Fruit fly (Drosophila melanogaster) whole organism, embryonic: ENCODE data around the gene ath.

ENCODE experiments used
- Atf3 ChIP-seq: fragments of 200-800 bp; sonication (Bioruptor generic); optimal IDR thresholded peaks from 3 replicates; lab custom pipeline; 2016; ENCODE audit warnings: missing biosample characterization, missing genetic modification characterization
- BEAF-32 ChIP-seq: fragments of 200-800 bp; sonication (Bioruptor generic); optimal IDR thresholded peaks from 3 replicates; lab custom pipeline; 2017; ENCODE audit warnings: missing biosample characterization, missing genetic modification characterization, mild to moderate bottlenecking, moderate library complexity, missing genetic modification reagents
- CG10267 ChIP-seq: fragments of 200-800 bp; sonication (Bioruptor generic); optimal IDR thresholded peaks from 2 replicates; lab custom pipeline; 2018; ENCODE audit warnings: missing biosample characterization, mild to moderate bottlenecking, missing genetic modification characterization, moderate library complexity
- CG10366 ChIP-seq: fragments of 200-800 bp; sonication (Bioruptor generic); IDR thresholded peaks from 2 replicates; pipeline ENCODE4 v1.3.6; 2022; ENCODE audit warnings: missing biosample characterization, missing genetic modification characterization
- CG10543 ChIP-seq: fragments of 200-800 bp; sonication (Bioruptor generic); optimal IDR thresholded peaks from 3 replicates; lab custom pipeline; 2017; ENCODE audit warnings: missing biosample characterization, mild to moderate bottlenecking, missing genetic modification characterization, moderate library complexity
- CG11723 ChIP-seq: fragments of 200-800 bp; sonication (Bioruptor generic); optimal IDR thresholded peaks from 2 replicates; lab custom pipeline; 2017; ENCODE audit warnings: missing biosample characterization, mild to moderate bottlenecking, missing genetic modification characterization
- CG12071 ChIP-seq: fragments of 200-800 bp; sonication (Bioruptor generic); optimal IDR thresholded peaks from 3 replicates; lab custom pipeline; 2018; ENCODE audit warnings: missing biosample characterization, mild to moderate bottlenecking, missing genetic modification characterization
- CG12104 ChIP-seq: fragments of 200-800 bp; sonication (Bioruptor generic); optimal IDR thresholded peaks from 3 replicates; lab custom pipeline; 2016; ENCODE audit warnings: missing biosample characterization, missing genetic modification characterization
- CG12769 ChIP-seq: fragments of 200-800 bp; sonication (Bioruptor generic); optimal IDR thresholded peaks from 2 replicates; lab custom pipeline; 2019; ENCODE audit warnings: missing biosample characterization, mild to moderate bottlenecking, missing genetic modification characterization, moderate library complexity
- CG13775 ChIP-seq: fragments of 200-800 bp; sonication (Bioruptor generic); optimal IDR thresholded peaks from 3 replicates; lab custom pipeline; 2017; ENCODE audit warnings: missing biosample characterization, mild to moderate bottlenecking, missing genetic modification characterization
- CG3838 ChIP-seq: fragments of 200-800 bp; sonication (Bioruptor generic); optimal IDR thresholded peaks from 3 replicates; lab custom pipeline; 2016; ENCODE audit warnings: missing biosample characterization, missing genetic modification characterization
- CG3995 ChIP-seq: fragments of 200-800 bp; sonication (Bioruptor generic); optimal IDR thresholded peaks from 3 replicates; lab custom pipeline; 2016; ENCODE audit warnings: missing biosample characterization, missing genetic modification characterization
- CG4360 ChIP-seq: fragments of 200-800 bp; sonication (Bioruptor generic); IDR thresholded peaks from 2 replicates; pipeline ENCODE4 v1.3.6; 2022; ENCODE audit warnings: missing biosample characterization, missing genetic modification characterization
- CG4617 ChIP-seq: fragments of 200-800 bp; sonication (Bioruptor generic); optimal IDR thresholded peaks from 3 replicates; lab custom pipeline; 2016; ENCODE audit warnings: missing biosample characterization, missing genetic modification characterization, borderline replicate concordance
- CG6683 ChIP-seq: fragments of 200-800 bp; sonication (Bioruptor generic); optimal IDR thresholded peaks from 2 replicates; lab custom pipeline; 2017; ENCODE audit warnings: missing biosample characterization, mild to moderate bottlenecking, missing genetic modification characterization, missing genetic modification reagents
- CG7372 ChIP-seq: fragments of 200-800 bp; sonication (Bioruptor generic); IDR thresholded peaks from 2 replicates; pipeline ENCODE4 v1.3.6; 2022; ENCODE audit warnings: missing biosample characterization, missing genetic modification characterization
- CG7786 ChIP-seq: fragments of 200-800 bp; sonication (Bioruptor generic); optimal IDR thresholded peaks from 2 replicates; lab custom pipeline; 2016; ENCODE audit warnings: missing biosample characterization, missing genetic modification characterization
- CG8359 ChIP-seq: fragments of 200-800 bp; sonication (Bioruptor generic); optimal IDR thresholded peaks from 2 replicates; lab custom pipeline; 2017; ENCODE audit warnings: missing biosample characterization, mild to moderate bottlenecking, missing genetic modification characterization, borderline replicate concordance
- CkIIα-i1 ChIP-seq: fragments of 200-800 bp; sonication (Bioruptor generic); IDR thresholded peaks from 2 replicates; pipeline ENCODE4 v1.3.6; 2022; ENCODE audit warnings: missing biosample characterization, missing genetic modification characterization
- Dip2 ChIP-seq: fragments of 200-800 bp; sonication (Bioruptor generic); IDR thresholded peaks from 2 replicates; pipeline ENCODE4 v1.3.6; 2022; ENCODE audit warnings: missing biosample characterization, missing genetic modification characterization
- Fer3 ChIP-seq: fragments of 200-800 bp; sonication (Bioruptor generic); optimal IDR thresholded peaks from 2 replicates; lab custom pipeline; 2018; ENCODE audit warnings: missing biosample characterization, mild to moderate bottlenecking, missing genetic modification characterization, moderate library complexity
- HHEX ChIP-seq: fragments of 200-800 bp; sonication (Bioruptor generic); optimal IDR thresholded peaks from 3 replicates; lab custom pipeline; 2017; ENCODE audit warnings: missing biosample characterization, mild to moderate bottlenecking, missing genetic modification characterization, missing genetic modification reagents
- HLHmδ ChIP-seq: fragments of 200-800 bp; sonication (Bioruptor generic); optimal IDR thresholded peaks from 2 replicates; lab custom pipeline; 2018; ENCODE audit warnings: missing biosample characterization, mild to moderate bottlenecking, missing genetic modification characterization, moderate library complexity
- Meics ChIP-seq: fragments of 200-800 bp; sonication (Bioruptor generic); optimal IDR thresholded peaks from 2 replicates; lab custom pipeline; 2017; ENCODE audit warnings: missing biosample characterization, mild to moderate bottlenecking, missing genetic modification characterization
- Nf-YA ChIP-seq: fragments of 200-800 bp; sonication (Bioruptor generic); IDR thresholded peaks from 2 replicates; pipeline ENCODE4 v1.3.6; 2022; ENCODE audit warnings: missing biosample characterization, missing genetic modification characterization
- NfI ChIP-seq: fragments of 200-800 bp; sonication (Bioruptor generic); optimal IDR thresholded peaks from 3 replicates; lab custom pipeline; 2018; ENCODE audit warnings: missing biosample characterization, mild to moderate bottlenecking, missing genetic modification characterization, moderate library complexity
- Pdp1 ChIP-seq, 2 experiments: fragments of 200-800 bp; sonication (Bioruptor generic); optimal IDR thresholded peaks; 3 replicates each; lab custom pipeline; 2016; ENCODE audit warnings: missing biosample characterization in 2 of 2, missing genetic modification characterization in 2 of 2, mild to moderate bottlenecking in 1 of 2, moderate library complexity in 1 of 2
- Rfx ChIP-seq: fragments of 200-800 bp; sonication (Bioruptor generic); IDR thresholded peaks from 2 replicates; pipeline ENCODE4 v1.3.6; 2022; ENCODE audit warnings: missing biosample characterization, missing genetic modification characterization
- Sox102F ChIP-seq: fragments of 200-800 bp; sonication (Bioruptor generic); optimal IDR thresholded peaks from 2 replicates; lab custom pipeline; 2018; ENCODE audit warnings: missing biosample characterization, mild to moderate bottlenecking, missing genetic modification characterization, moderate library complexity
- Spps ChIP-seq: fragments of 200-800 bp; sonication (Bioruptor generic); optimal IDR thresholded peaks from 2 replicates; lab custom pipeline; 2018; ENCODE audit warnings: missing biosample characterization, mild to moderate bottlenecking, missing genetic modification characterization
- Sry-δ ChIP-seq: fragments of 200-800 bp; sonication (Bioruptor generic); optimal IDR thresholded peaks from 2 replicates; lab custom pipeline; 2016; ENCODE audit warnings: missing biosample characterization, missing genetic modification characterization
- chif ChIP-seq, 2 experiments: fragments of 200-800 bp; sonication (Bioruptor generic); optimal IDR thresholded peaks; 3 replicates each; lab custom pipeline; 2016; ENCODE audit warnings: missing biosample characterization in 2 of 2, missing genetic modification characterization in 2 of 2
- crc ChIP-seq: fragments of 200-800 bp; sonication (Bioruptor generic); optimal IDR thresholded peaks from 2 replicates; lab custom pipeline; 2016; ENCODE audit warnings: missing biosample characterization, missing genetic modification characterization
- crol ChIP-seq: fragments of 200-800 bp; sonication (Bioruptor generic); IDR thresholded peaks from 2 replicates; pipeline ENCODE4 v1.3.6; 2022; ENCODE audit warnings: missing biosample characterization, missing genetic modification characterization
- dan ChIP-seq: fragments of 200-800 bp; sonication (Bioruptor generic); IDR thresholded peaks from 2 replicates; pipeline ENCODE4 v1.3.6; 2022; ENCODE audit warnings: missing biosample characterization, missing genetic modification characterization
- dimm ChIP-seq: fragments of 200-800 bp; sonication (Bioruptor generic); IDR thresholded peaks from 2 replicates; pipeline ENCODE4 v1.3.6; 2022; ENCODE audit warnings: missing biosample characterization, missing genetic modification characterization
- esg ChIP-seq: fragments of 200-800 bp; sonication (Bioruptor generic); conservative IDR thresholded peaks from 2 replicates; pipeline ENCODE4 v1.3.6; 2022; ENCODE audit warnings: missing biosample characterization, missing genetic modification characterization
- fd3F ChIP-seq: fragments of 200-800 bp; sonication (Bioruptor generic); optimal IDR thresholded peaks from 2 replicates; lab custom pipeline; 2018; ENCODE audit warnings: missing biosample characterization, mild to moderate bottlenecking, missing genetic modification characterization, moderate library complexity
- fd96Cb ChIP-seq: fragments of 200-800 bp; sonication (Bioruptor generic); optimal IDR thresholded peaks from 2 replicates; lab custom pipeline; 2018; ENCODE audit warnings: missing biosample characterization, mild to moderate bottlenecking, missing genetic modification characterization, moderate library complexity
- gcm2 ChIP-seq: fragments of 200-800 bp; sonication (Bioruptor generic); optimal IDR thresholded peaks from 2 replicates; lab custom pipeline; 2016; ENCODE audit warnings: missing biosample characterization, missing genetic modification characterization
- gfzf ChIP-seq: fragments of 200-800 bp; sonication (Bioruptor generic); optimal IDR thresholded peaks from 2 replicates; lab custom pipeline; 2016; ENCODE audit warnings: missing biosample characterization, mild to moderate bottlenecking, missing genetic modification characterization, moderate library complexity
- gt ChIP-seq: fragments of 200-800 bp; sonication (Bioruptor generic); IDR thresholded peaks from 2 replicates; pipeline ENCODE4 v1.3.6; 2022; ENCODE audit warnings: missing biosample characterization, missing genetic modification characterization
- her ChIP-seq: fragments of 200-800 bp; sonication (Bioruptor generic); optimal IDR thresholded peaks from 2 replicates; lab custom pipeline; 2016; ENCODE audit warnings: missing biosample characterization, missing genetic modification characterization
- ind ChIP-seq: fragments of 200-800 bp; sonication (Bioruptor generic); optimal IDR thresholded peaks from 3 replicates; lab custom pipeline; 2016; ENCODE audit warnings: missing biosample characterization, missing genetic modification characterization
- insv ChIP-seq, 2 experiments: fragments of 200-800 bp; sonication (Bioruptor generic); optimal IDR thresholded peaks; 3 replicates each; lab custom pipeline; 2016 to 2018; ENCODE audit warnings: missing biosample characterization in 2 of 2, missing genetic modification characterization in 2 of 2
- jigr1 ChIP-seq: fragments of 200-800 bp; sonication (Bioruptor generic); IDR thresholded peaks from 3 replicates; pipeline ENCODE4 v1.3.6; 2022; ENCODE audit warnings: missing biosample characterization, missing genetic modification characterization
- mirr ChIP-seq: fragments of 200-800 bp; sonication (Bioruptor generic); optimal IDR thresholded peaks from 3 replicates; lab custom pipeline; 2018; ENCODE audit warnings: missing biosample characterization, mild to moderate bottlenecking, missing genetic modification characterization
- pros ChIP-seq: fragments of 200-800 bp; sonication (Bioruptor generic); optimal IDR thresholded peaks from 3 replicates; lab custom pipeline; 2019; ENCODE audit warnings: missing biosample characterization, mild to moderate bottlenecking, missing genetic modification characterization, moderate library complexity
- trh ChIP-seq: fragments of 200-800 bp; sonication (Bioruptor generic); optimal IDR thresholded peaks from 2 replicates; lab custom pipeline; 2016; ENCODE audit warnings: missing biosample characterization, missing genetic modification characterization
- zfh1 ChIP-seq: fragments of 200-800 bp; sonication (Bioruptor generic); IDR thresholded peaks from 3 replicates; pipeline ENCODE4 v1.3.6; 2022; ENCODE audit warnings: missing biosample characterization, missing genetic modification characterization

Gene ath

DNA sequence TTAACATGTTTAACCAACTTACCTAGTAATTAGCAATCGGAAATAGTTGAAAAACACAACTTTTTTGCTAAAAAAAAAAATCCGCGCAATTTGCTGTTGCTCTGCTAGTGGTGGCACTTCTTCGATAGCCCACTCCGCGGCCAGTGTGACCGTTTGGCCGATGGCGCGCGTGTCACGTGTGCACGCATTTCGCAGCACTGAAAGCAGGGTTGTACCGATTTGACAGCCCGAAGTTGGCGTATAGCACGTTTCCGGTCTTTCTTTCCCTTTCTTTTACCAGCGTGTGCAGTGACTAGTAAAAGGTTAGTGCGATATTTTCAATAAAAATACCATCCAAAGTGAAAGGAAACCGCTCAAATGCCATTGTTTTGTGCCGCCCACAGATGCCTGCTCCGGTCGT, 10.1 kb upstream of the ath start, which contains the start of the genes Ripalpha and RpL7 (continued):
- TF ChIP-seq CG6683, result peak; percentile 98
- peak; percentile 99 for TF ChIP-seq CG10543 (GFP tag; lab: Kevin White, UChicago)
- TF ChIP-seq NfI (GFP tag; lab: Kevin White, UChicago), result peak; percentile 99
- TF ChIP-seq Rfx (GFP tag; lab: Robert Waterston, UW), result peak; percentile 99
- peak; percentile 94 for TF ChIP-seq ind (GFP tag; lab: Kevin White, UChicago)
- peak; percentile 90 for TF ChIP-seq Spps (tag; lab: Kevin White, UChicago)
- TF ChIP-seq BEAF-32 (GFP tag; lab: Kevin White, UChicago), result peak; percentile 98
- TF ChIP-seq CG13775 (GFP tag; lab: Kevin White, UChicago), result peak; percentile 99
- TF ChIP-seq CkIIα-i1 (GFP tag; lab: Robert Waterston, UW), result peak; percentile 83; the same call in 1 of the 2 replicates
- TF ChIP-seq gcm2 (GFP tag; lab: Kevin White, UChicago), result peak; percentile 98
- no peak for TF ChIP-seq Dip2 (GFP tag; lab: Robert Waterston, UW)
- peak; percentile 93 for TF ChIP-seq fd3F (GFP tag; lab: Kevin White, UChicago)
- peak; percentile 99 for TF ChIP-seq Meics (GFP tag; lab: Kevin White, UChicago)
- peak in 1 of 2 experiments; percentile 87 for TF ChIP-seq insv (GFP tag; optimal IDR thresholded peaks at IDR 0.05; lab: Kevin White, UChicago)
- TF ChIP-seq crc (GFP tag; lab: Kevin White, UChicago), result peak; percentile 96
- peak; percentile 96 for TF ChIP-seq CG10366 (GFP tag; lab: Robert Waterston, UW)
- peak; percentile 100 for TF ChIP-seq HLHmδ (GFP tag; lab: Kevin White, UChicago)
- peak; percentile 97 for TF ChIP-seq Fer3 (tag; lab: Kevin White, UChicago)
- TF ChIP-seq CG12769 (tag; lab: Kevin White, UChicago), result peak; percentile 98
- TF ChIP-seq dan, result no peak
- peak; percentile 93 for TF ChIP-seq Nf-YA (GFP tag; lab: Robert Waterston, UW)
- TF ChIP-seq CG3838 (GFP tag; lab: Kevin White, UChicago), result peak; percentile 94
- peak; percentile 94 for TF ChIP-seq dimm (GFP tag; lab: Robert Waterston, UW)
- peak; percentile 99 for TF ChIP-seq zfh1 (GFP tag; lab: Robert Waterston, UW)
- TF ChIP-seq CG10267 (tag; lab: Kevin White, UChicago), result peak; percentile 99
- TF ChIP-seq HHEX (GFP tag; lab: Kevin White, UChicago), result peak; percentile 99
- peak; percentile 97 for TF ChIP-seq her (GFP tag; lab: Kevin White, UChicago)
- no peak; the same call in 1 of the 2 replicates for TF ChIP-seq crol (GFP tag; lab: Robert Waterston, UW)
- peak; percentile 98 for TF ChIP-seq CG11723 (GFP tag; lab: Kevin White, UChicago)
- peak; percentile 50; the same call in 1 of the 3 replicates for TF ChIP-seq jigr1 (GFP tag; lab: Robert Waterston, UW)
- peak; percentile 89 for TF ChIP-seq CG8359 (GFP tag; lab: Kevin White, UChicago)
- peak; percentile 96 to 97 for TF ChIP-seq Pdp1 (GFP tag; optimal IDR thresholded peaks at IDR 0.05; lab: Kevin White, UChicago)
- TF ChIP-seq CG7372 (GFP tag; lab: Robert Waterston, UW), result peak; percentile 93
- peak; percentile 77 for TF ChIP-seq gfzf (GFP tag; lab: Kevin White, UChicago)
- peak; percentile 99 for TF ChIP-seq mirr
- TF ChIP-seq CG12104 (GFP tag; lab: Kevin White, UChicago), result peak; percentile 98
- TF ChIP-seq CG7786 (GFP tag; lab: Kevin White, UChicago), result peak; percentile 98
- peak; percentile 99 for TF ChIP-seq Sry-δ (GFP tag; lab: Kevin White, UChicago)
- peak; percentile 99 for TF ChIP-seq CG4617 (GFP tag; lab: Kevin White, UChicago)
- peak; percentile 63 for TF ChIP-seq esg (GFP tag; lab: Robert Waterston, UW)
- TF ChIP-seq CG3995 (GFP tag; lab: Kevin White, UChicago), result peak; percentile 87
- peak; percentile 96 to 99 for TF ChIP-seq chif (GFP tag; optimal IDR thresholded peaks at IDR 0.05; lab: Kevin White, UChicago)
- peak; percentile 87 for TF ChIP-seq gt (GFP tag; lab: Robert Waterston, UW)
- TF ChIP-seq fd96Cb (tag; lab: Kevin White, UChicago), result peak; percentile 78
- TF ChIP-seq Atf3 (GFP tag; lab: Kevin White, UChicago), result peak; percentile 97
- peak; percentile 74 for TF ChIP-seq CG4360 (GFP tag; lab: Robert Waterston, UW)
- TF ChIP-seq CG12071 (GFP tag; lab: Kevin White, UChicago), result peak; percentile 98
- peak; percentile 87 for TF ChIP-seq Sox102F
- peak; percentile 43 for TF ChIP-seq pros (GFP tag; lab: Kevin White, UChicago)
- TF ChIP-seq trh (GFP tag; lab: Kevin White, UChicago), result peak; percentile 98
